Worm (Caenorhabditis elegans) whole organism, L2 larva: ENCODE results near the gene ugt-56.

Experiments
- C34F6.9 ChIP-seq: fragments of 150-350 bp; optimal IDR thresholded peaks from 2 replicates; lab custom pipeline; 2014; ENCODE audit warnings: missing biosample characterization, missing genetic modification characterization
- F13H6.1 ChIP-seq: sonication (generic microtip); optimal IDR thresholded peaks from 2 replicates; lab custom pipeline; 2016; ENCODE audit warnings: missing genetic modification characterization, missing compliant biosample characterization
- R02D3.7 ChIP-seq: fragments of 150-350 bp; optimal IDR thresholded peaks from 2 replicates; lab custom pipeline; 2014; ENCODE audit warnings: missing biosample characterization, missing genetic modification characterization
- Y55F3AM.14 ChIP-seq: fragments of 200-800 bp; sonication (Bioruptor generic); optimal IDR thresholded peaks from 2 replicates; lab custom pipeline; 2018; ENCODE audit warnings: mild to moderate bottlenecking, missing genetic modification characterization, missing compliant biosample characterization
- ZK546.5 ChIP-seq: sonication (generic microtip); optimal IDR thresholded peaks from 2 replicates; lab custom pipeline; 2017; ENCODE audit warnings: missing biosample characterization, missing genetic modification characterization
- alr-1 ChIP-seq: fragments of 150-350 bp; optimal IDR thresholded peaks from 2 replicates; lab custom pipeline; 2014; ENCODE audit warnings: missing biosample characterization, missing genetic modification characterization
- aly-2 ChIP-seq: fragments of 150-350 bp; optimal IDR thresholded peaks from 2 replicates; lab custom pipeline; 2014; ENCODE audit warnings: missing biosample characterization, missing genetic modification characterization
- ceh-16 ChIP-seq: fragments of 150-350 bp; optimal IDR thresholded peaks from 2 replicates; lab custom pipeline; 2014; ENCODE audit warnings: missing biosample characterization, missing genetic modification characterization
- crh-2 ChIP-seq: sonication (generic microtip); optimal IDR thresholded peaks from 2 replicates; lab custom pipeline; 2017; ENCODE audit warnings: missing biosample characterization, missing genetic modification characterization
- elt-3 ChIP-seq: sonication (generic microtip); optimal IDR thresholded peaks from 2 replicates; lab custom pipeline; 2017; ENCODE audit warnings: missing biosample characterization, missing genetic modification characterization
- fos-1 ChIP-seq: fragments of 150-350 bp; optimal IDR thresholded peaks from 2 replicates; lab custom pipeline; 2014; ENCODE audit warnings: missing biosample characterization, missing genetic modification characterization
- gmeb-1 ChIP-seq: fragments of 150-350 bp; optimal IDR thresholded peaks from 2 replicates; lab custom pipeline; 2014; ENCODE audit warnings: missing biosample characterization, missing genetic modification characterization
- lin-11 ChIP-seq: fragments of 150-350 bp; sonication (generic microtip); optimal IDR thresholded peaks from 2 replicates; lab custom pipeline; 2014; ENCODE audit warnings: missing biosample characterization, missing genetic modification characterization, inconsistent platforms, mixed read lengths
- lin-13 ChIP-seq: fragments of 150-350 bp; optimal IDR thresholded peaks from 2 replicates; lab custom pipeline; 2014; ENCODE audit warnings: missing biosample characterization, missing genetic modification reagents, missing genetic modification characterization
- lin-39 ChIP-seq: fragments of 150-350 bp; optimal IDR thresholded peaks from 2 replicates; lab custom pipeline; 2014; ENCODE audit warnings: missing biosample characterization, missing genetic modification reagents, missing genetic modification characterization
- lsy-2 ChIP-seq, 2 experiments: fragments of 150-350 bp in 1 of 2; sonication (generic microtip) in 1 of 2; optimal IDR thresholded peaks; 2 replicates each; lab custom pipeline; 2014 to 2017; ENCODE audit warnings: missing biosample characterization in 2 of 2, missing genetic modification characterization in 2 of 2
- mab-5 ChIP-seq: fragments of 150-350 bp; optimal IDR thresholded peaks from 2 replicates; lab custom pipeline; 2014; ENCODE audit warnings: missing biosample characterization, missing genetic modification characterization
- mbf-1 ChIP-seq: sonication (generic microtip); optimal IDR thresholded peaks from 2 replicates; lab custom pipeline; 2017; ENCODE audit warnings: missing biosample characterization, missing genetic modification characterization
- mdl-1 ChIP-seq, 2 experiments: fragments of 150-350 bp in 1 of 2; sonication (generic microtip) in 1 of 2; optimal IDR thresholded peaks; 2 replicates each; lab custom pipeline; 2017; ENCODE audit warnings: missing biosample characterization in 2 of 2, missing genetic modification characterization in 2 of 2
- nhr-10 ChIP-seq: sonication (generic microtip); optimal IDR thresholded peaks from 2 replicates; lab custom pipeline; 2017; ENCODE audit warnings: missing biosample characterization, missing genetic modification characterization
- nhr-11 ChIP-seq: fragments of 150-350 bp; optimal IDR thresholded peaks from 2 replicates; lab custom pipeline; 2014; ENCODE audit warnings: missing biosample characterization, missing genetic modification characterization
- nhr-12 ChIP-seq: fragments of 150-350 bp; optimal IDR thresholded peaks from 2 replicates; lab custom pipeline; 2014; ENCODE audit warnings: missing biosample characterization, missing genetic modification characterization
- nhr-129 ChIP-seq: fragments of 150-350 bp; optimal IDR thresholded peaks from 2 replicates; lab custom pipeline; 2014; ENCODE audit warnings: missing biosample characterization, missing genetic modification characterization
- nhr-21 ChIP-seq: fragments of 150-350 bp; optimal IDR thresholded peaks from 2 replicates; lab custom pipeline; 2014; ENCODE audit warnings: missing biosample characterization, missing genetic modification characterization
- nhr-25 ChIP-seq: fragments of 150-350 bp; sonication (generic microtip); optimal IDR thresholded peaks from 3 replicates; lab custom pipeline; 2014; ENCODE audit warnings: missing biosample characterization, missing genetic modification characterization
- nhr-6 ChIP-seq: fragments of 150-350 bp; optimal IDR thresholded peaks from 2 replicates; lab custom pipeline; 2014; ENCODE audit warnings: missing biosample characterization, missing genetic modification characterization
- peb-1 ChIP-seq: fragments of 150-350 bp; optimal IDR thresholded peaks from 2 replicates; lab custom pipeline; 2014; ENCODE audit warnings: missing biosample characterization, missing genetic modification characterization
- sem-4 ChIP-seq: fragments of 150-350 bp; optimal IDR thresholded peaks from 2 replicates; lab custom pipeline; 2014; ENCODE audit warnings: missing biosample characterization, missing genetic modification reagents, missing genetic modification characterization
- skn-1 ChIP-seq: sonication (generic microtip); optimal IDR thresholded peaks from 2 replicates; lab custom pipeline; 2017; ENCODE audit warnings: missing biosample characterization, missing genetic modification characterization
- sma-3 ChIP-seq: sonication (generic microtip); optimal IDR thresholded peaks from 2 replicates; lab custom pipeline; 2016; ENCODE audit warnings: missing genetic modification reagents, missing genetic modification characterization, missing compliant biosample characterization
- sma-9 ChIP-seq, 2 experiments: fragments of 150-350 bp in 1 of 2; sonication (generic microtip) in 1 of 2; optimal IDR thresholded peaks; 2 replicates each; lab custom pipeline; 2014 to 2016; ENCODE audit warnings: missing genetic modification characterization in 2 of 2, mild to moderate bottlenecking in 1 of 2, missing biosample characterization in 1 of 2, missing compliant biosample characterization in 1 of 2, missing genetic modification reagents in 1 of 2, moderate library complexity in 1 of 2
- snpc-4 ChIP-seq: fragments of 150-350 bp; optimal IDR thresholded peaks from 2 replicates; lab custom pipeline; 2014; ENCODE audit warnings: missing biosample characterization, missing genetic modification characterization
- unc-39 ChIP-seq: fragments of 150-350 bp; optimal IDR thresholded peaks from 2 replicates; lab custom pipeline; 2014; ENCODE audit warnings: missing biosample characterization, missing genetic modification characterization
- unc-55 ChIP-seq: fragments of 150-350 bp; sonication (generic microtip); optimal IDR thresholded peaks from 3 replicates; lab custom pipeline; 2014; ENCODE audit warnings: missing biosample characterization, missing genetic modification reagents, missing genetic modification characterization
- zag-1 ChIP-seq: fragments of 150-350 bp; optimal IDR thresholded peaks from 2 replicates; lab custom pipeline; 2014; ENCODE audit warnings: missing biosample characterization, missing genetic modification characterization
- ztf-1 ChIP-seq: fragments of 200-800 bp; sonication (Bioruptor generic); conservative IDR thresholded peaks from 2 replicates; pipeline ENCODE4 v1.3.6; 2022; ENCODE audit warnings: missing genetic modification characterization, missing compliant biosample characterization
- ztf-11 ChIP-seq: sonication (generic microtip); optimal IDR thresholded peaks from 2 replicates; lab custom pipeline; 2017; ENCODE audit warnings: missing biosample characterization, missing genetic modification characterization
- ztf-4 ChIP-seq: fragments of 150-350 bp; optimal IDR thresholded peaks from 2 replicates; lab custom pipeline; 2014; ENCODE audit warnings: missing biosample characterization, missing genetic modification characterization

ugt-56 gene

ce11 chrV:12251041-12251440 is 7.7 kb upstream of the ugt-56 start, which contains the start of gene T04H1.5:
TSS of gene T04H1.5 (plus strand) at chrV:12251341.
- TF ChIP-seq nhr-10 (tag; lab: Kevin White, UChicago), result no peak
- no peak for TF ChIP-seq sem-4
- no peak for TF ChIP-seq snpc-4 (tag; lab: Kevin White, UChicago)
- no peak for TF ChIP-seq Y55F3AM.14 (GFP tag; lab: Kevin White, UChicago)
- TF ChIP-seq ztf-4 (tag; lab: Kevin White, UChicago), result no peak
- TF ChIP-seq ceh-16 (tag; lab: Kevin White, UChicago), result no peak
- no peak for TF ChIP-seq aly-2
- TF ChIP-seq nhr-11, result no peak
- no peak for TF ChIP-seq nhr-129 (tag; lab: Kevin White, UChicago)
- no peak for TF ChIP-seq unc-39 (tag; lab: Kevin White, UChicago)
- no peak for TF ChIP-seq elt-3 (tag; lab: Kevin White, UChicago)
- TF ChIP-seq skn-1, result no peak
- TF ChIP-seq gmeb-1 (tag; lab: Kevin White, UChicago), result no peak
- TF ChIP-seq lin-11 (tag; lab: Kevin White, UChicago), result no peak
- no peak for TF ChIP-seq nhr-21
- TF ChIP-seq nhr-25 (tag; lab: Kevin White, UChicago), result no peak
- no peak for TF ChIP-seq fos-1
- no peak for TF ChIP-seq unc-55 (GFP tag; lab: Kevin White, UChicago)

- no peak for TF ChIP-seq sma-9 (GFP tag; optimal IDR thresholded peaks at IDR 0.05; lab: Kevin White, UChicago)
- TF ChIP-seq sma-9 (tag; optimal IDR thresholded peaks at IDR 0.05; lab: Kevin White, UChicago), result no peak
- no peak for TF ChIP-seq crh-2 (tag; lab: Kevin White, UChicago)
Observed at ce11 chrV:12252272-12252671, 6.5 kb upstream of the ugt-56 start, which contains the start of gene lrx-1. TSS of gene lrx-1 (plus strand) at chrV:12252572.

ce11 chrV:12255343-12255742 is 3.4 kb upstream of the ugt-56 start, which contains the start of gene T04H1.12:
TSS of gene T04H1.12 (plus strand) at chrV:12255643.
- no peak for TF ChIP-seq unc-39 (tag; lab: Kevin White, UChicago)
- TF ChIP-seq peb-1, result no peak
- no peak for TF ChIP-seq lin-13 (GFP tag; lab: Kevin White, UChicago)
- no peak for TF ChIP-seq mab-5
- no peak for TF ChIP-seq zag-1 (tag; lab: Kevin White, UChicago)
- TF ChIP-seq snpc-4 (tag; lab: Kevin White, UChicago), result no peak
- TF ChIP-seq lin-39 (tag; lab: Kevin White, UChicago), result no peak
- TF ChIP-seq sem-4, result no peak
- no peak for TF ChIP-seq nhr-6 (tag; lab: Kevin White, UChicago)
- TF ChIP-seq, all 48 proteins: peak for 0

ce11 chrV:12256398-12256797 is 2.4 kb upstream of the ugt-56 start, which contains the start of gene ugt-55:
TSS of gene ugt-55 (plus strand) at chrV:12256698.
- TF ChIP-seq lin-13 (GFP tag; lab: Kevin White, UChicago), result no peak
- TF ChIP-seq alr-1 (tag; lab: Kevin White, UChicago), result no peak
- TF ChIP-seq nhr-10 (tag; lab: Kevin White, UChicago), result no peak
- no peak for TF ChIP-seq lsy-2 (tag; optimal IDR thresholded peaks at IDR 0.05; lab: Kevin White, UChicago)
- TF ChIP-seq F13H6.1 (tag; lab: Kevin White, UChicago), result no peak
- no peak for TF ChIP-seq nhr-12 (tag; lab: Kevin White, UChicago)
- TF ChIP-seq skn-1, result no peak
- no peak for TF ChIP-seq fos-1
- TF ChIP-seq ztf-1 (GFP tag; lab: Robert Waterston, UW), result no peak

ce11 chrV:12261377-12261776 is 2.6 kb downstream of the ugt-56 start, which contains the start of gene tbb-6:
TSS of gene tbb-6 (plus strand) at chrV:12261531.
- TF ChIP-seq C34F6.9 (tag; lab: Kevin White, UChicago), result peak; percentile 34
- TF ChIP-seq mbf-1, result no peak
- TF ChIP-seq, all 48 proteins: peak for 1

- TF ChIP-seq unc-39 (tag; lab: Kevin White, UChicago) (no peak), lsy-2 (tag; optimal IDR thresholded peaks at IDR 0.05; lab: Kevin White, UChicago) (no peak), mdl-1 (tag; optimal IDR thresholded peaks at IDR 0.05; lab: Kevin White, UChicago) (no peak), nhr-21 (no peak), lin-39 (tag; lab: Kevin White, UChicago) (no peak), sma-3 (GFP tag; lab: Kevin White, UChicago) (no peak), Y55F3AM.14 (GFP tag; lab: Kevin White, UChicago) (no peak), nhr-10 (tag; lab: Kevin White, UChicago) (no peak), ZK546.5 (tag; lab: Kevin White, UChicago) (no peak), ztf-11 (tag; lab: Kevin White, UChicago) (no peak), snpc-4 (tag; lab: Kevin White, UChicago) (no peak), lin-11 (tag; lab: Kevin White, UChicago) (no peak), ztf-1 (GFP tag; lab: Robert Waterston, UW) (no peak), F13H6.1 (tag; lab: Kevin White, UChicago) (no peak), crh-2 (tag; lab: Kevin White, UChicago) (no peak), R02D3.7 (tag; lab: Kevin White, UChicago) (no peak), elt-3 (tag; lab: Kevin White, UChicago) (no peak)
- TF ChIP-seq, all 48 proteins: peak for 0
Observed at ce11 chrV:12263723-12264122, 4.9 kb downstream of the ugt-56 start, which contains the start of gene ssp-35. TSS of gene ssp-35 (minus strand) at chrV:12263823.
